Worm (Caenorhabditis elegans) whole organism, L2 larva: Measurements from ENCODE around the gene lron-7.

ENCODE experiments used
- ZK546.5 ChIP-seq: sonication (generic microtip); optimal IDR thresholded peaks from 2 replicates; lab custom pipeline; 2017; ENCODE audit warnings: missing biosample characterization, missing genetic modification characterization
- aly-2 ChIP-seq: fragments of 150-350 bp; optimal IDR thresholded peaks from 2 replicates; lab custom pipeline; 2014; ENCODE audit warnings: missing biosample characterization, missing genetic modification characterization
- ama-1 ChIP-seq: fragments of 150-350 bp; optimal IDR thresholded peaks from 2 replicates; lab custom pipeline; 2018; ENCODE audit warnings: inconsistent platforms
- ceh-82 ChIP-seq: fragments of 150-350 bp; optimal IDR thresholded peaks from 2 replicates; lab custom pipeline; 2014; ENCODE audit warnings: missing biosample characterization, missing genetic modification characterization
- elt-3 ChIP-seq: sonication (generic microtip); optimal IDR thresholded peaks from 2 replicates; lab custom pipeline; 2017; ENCODE audit warnings: missing biosample characterization, missing genetic modification characterization
- fos-1 ChIP-seq: fragments of 150-350 bp; optimal IDR thresholded peaks from 2 replicates; lab custom pipeline; 2014; ENCODE audit warnings: missing biosample characterization, missing genetic modification characterization
- mdl-1 ChIP-seq, 2 experiments: fragments of 150-350 bp in 1 of 2; sonication (generic microtip) in 1 of 2; optimal IDR thresholded peaks; 2 replicates each; lab custom pipeline; 2017; ENCODE audit warnings: missing biosample characterization in 2 of 2, missing genetic modification characterization in 2 of 2
- nhr-11 ChIP-seq: fragments of 150-350 bp; optimal IDR thresholded peaks from 2 replicates; lab custom pipeline; 2014; ENCODE audit warnings: missing biosample characterization, missing genetic modification characterization
- nhr-21 ChIP-seq: fragments of 150-350 bp; optimal IDR thresholded peaks from 2 replicates; lab custom pipeline; 2014; ENCODE audit warnings: missing biosample characterization, missing genetic modification characterization
- nhr-25 ChIP-seq: fragments of 150-350 bp; sonication (generic microtip); optimal IDR thresholded peaks from 3 replicates; lab custom pipeline; 2014; ENCODE audit warnings: missing biosample characterization, missing genetic modification characterization
- unc-39 ChIP-seq: fragments of 150-350 bp; optimal IDR thresholded peaks from 2 replicates; lab custom pipeline; 2014; ENCODE audit warnings: missing biosample characterization, missing genetic modification characterization
- unc-62 ChIP-seq: fragments of 150-350 bp; optimal IDR thresholded peaks from 2 replicates; lab custom pipeline; 2014; ENCODE audit warnings: missing biosample characterization, missing genetic modification reagents, missing genetic modification characterization

ce11 chrX:7343218-7343617 lies 51.3 kb downstream of the lron-7 start:
- TF ChIP-seq ama-1 (lab: Kevin White, UChicago): no peak
- TF ChIP-seq nhr-11 (tag; lab: Kevin White, UChicago): no peak
- TF ChIP-seq nhr-21 (tag; lab: Kevin White, UChicago): no peak
- TF ChIP-seq fos-1 (tag; lab: Kevin White, UChicago): peak; percentile 39
- TF ChIP-seq unc-39 (tag; lab: Kevin White, UChicago): no peak
- no peak for TF ChIP-seq ZK546.5
- TF ChIP-seq nhr-25 (tag; lab: Kevin White, UChicago): no peak
- TF ChIP-seq unc-62 (GFP tag; lab: Kevin White, UChicago): no peak
- TF ChIP-seq aly-2 (tag; lab: Kevin White, UChicago): no peak
- no peak for TF ChIP-seq ceh-82 (tag; lab: Kevin White, UChicago)
- TF ChIP-seq elt-3 (tag; lab: Kevin White, UChicago): no peak
- no peak for TF ChIP-seq mdl-1 (tag; optimal IDR thresholded peaks at IDR 0.05; lab: Kevin White, UChicago)
